Fruit fly (Drosophila melanogaster) whole organism, embryonic: ENCODE results near the gene CG43618.

Experiments
- Asciz ChIP-seq: fragments of 200-800 bp; sonication (Bioruptor generic); optimal IDR thresholded peaks from 2 replicates; lab custom pipeline; 2017; ENCODE audit warnings: missing biosample characterization, mild to moderate bottlenecking, missing genetic modification characterization, missing genetic modification reagents
- CG32532 ChIP-seq: fragments of 200-800 bp; sonication (Bioruptor generic); IDR thresholded peaks from 2 replicates; pipeline ENCODE4 v1.3.6; 2022; ENCODE audit warnings: missing biosample characterization, missing genetic modification characterization
- prd ChIP-seq, 3 experiments: fragments of >200 bp in 2 of 3; fragments of 200-800 bp in 1 of 3; sonication (Bioruptor generic) in 1 of 3; optimal IDR thresholded peaks in 2 of 3; IDR thresholded peaks in 1 of 3; 2 replicates in 2 of 3; 3 replicates in 1 of 3; pipeline versions ENCODE4 v1.3.6 to Lab custom; 2017 to 2022; ENCODE audit warnings: missing biosample characterization in 1 of 3, missing genetic modification characterization in 1 of 3

DNA sequence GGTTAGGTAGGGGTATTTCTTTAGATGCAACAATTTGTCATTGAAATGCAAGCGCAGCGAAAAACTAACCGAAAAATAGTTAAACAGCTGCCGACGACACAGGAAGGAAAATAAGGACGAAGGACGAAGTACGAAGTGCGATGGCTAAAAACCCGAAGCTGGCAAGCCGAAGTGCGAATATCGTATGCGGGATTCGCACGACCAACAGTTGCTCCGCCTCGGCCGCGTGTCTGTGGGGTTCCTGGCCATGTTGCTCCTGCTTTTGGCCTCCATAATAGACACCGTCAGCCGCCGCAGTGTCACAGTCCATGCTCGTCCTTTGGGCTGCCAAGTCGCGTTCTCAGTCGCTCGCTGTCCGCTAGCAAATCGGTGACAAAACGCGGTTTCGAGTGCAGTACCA is 10.0 kb downstream of the CG43618 start, which contains the start of gene mAChR-B:
- TF ChIP-seq Asciz (GFP tag; lab: Kevin White, UChicago) (no peak), CG32532 (GFP tag; lab: Robert Waterston, UW) (no peak), prd (optimal IDR thresholded peaks at IDR 0.05; lab: Kevin White, UChicago) (no peak), prd (GFP tag; IDR thresholded peaks at IDR 0.05; lab: Robert Waterston, UW) (no peak)
